Comparison of ENCODE assay signal across 2 worm cellular contexts in the genomic region with DNA sequence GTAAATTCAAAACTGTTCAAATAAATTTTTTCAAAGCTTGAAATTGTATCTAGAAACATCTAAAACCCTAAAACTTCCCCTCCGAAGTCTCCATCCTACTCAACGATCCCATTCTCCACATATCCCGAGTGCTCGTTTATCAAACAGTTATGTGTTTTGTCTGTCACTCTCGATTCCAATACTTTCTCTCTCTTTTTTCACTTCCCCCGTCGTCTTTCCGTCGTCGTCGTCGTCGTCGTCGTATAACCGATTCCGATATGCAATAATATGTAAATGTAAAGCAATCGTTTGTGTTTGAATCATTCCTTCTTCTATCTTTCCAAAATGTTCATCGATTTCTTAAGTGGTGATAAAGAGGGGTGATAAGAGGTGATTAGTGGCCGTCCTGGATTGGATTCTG.
TF ChIP-seq lines count a peak whose summit lies in the region.

No protein-coding gene starts in this region.

TF ChIP-seq in whole organism, L1 larva, 84 proteins besides CTCF, POLR2A, EP300 and RAD21:
- TF ChIP-seq swsn-7 (tag; optimal IDR thresholded peaks at IDR 0.05; lab: Kevin White, UChicago) (no peak), blmp-1 (tag; optimal IDR thresholded peaks at IDR 0.05; lab: Kevin White, UChicago) (peak; percentile 54), isw-1 (GFP tag; IDR thresholded peaks at IDR 0.05; lab: Robert Waterston, UW) (no peak), ama-1 (optimal IDR thresholded peaks at IDR 0.05; lab: Kevin White, UChicago) (no peak), lin-13 (GFP tag; optimal IDR thresholded peaks at IDR 0.05; lab: Kevin White, UChicago) (no peak)

TF ChIP-seq in whole organism, L3 larva, 47 proteins besides CTCF, POLR2A, EP300 and RAD21:
- TF ChIP-seq ztf-4 (tag; optimal IDR thresholded peaks at IDR 0.05; lab: Kevin White, UChicago) (no peak), skn-1 (tag; optimal IDR thresholded peaks at IDR 0.05; lab: Kevin White, UChicago) (no peak), mdl-1 (tag; optimal IDR thresholded peaks at IDR 0.05; lab: Kevin White, UChicago) (no peak), nhr-11 (tag; optimal IDR thresholded peaks at IDR 0.05; lab: Kevin White, UChicago) (no peak), sea-2 (GFP tag; optimal IDR thresholded peaks at IDR 0.05; lab: Kevin White, UChicago) (no peak), nfya-1 (tag; optimal IDR thresholded peaks at IDR 0.05; lab: Kevin White, UChicago; ENCODE audit: insufficient read depth) (no peak), egl-5 (tag; optimal IDR thresholded peaks at IDR 0.05; lab: Kevin White, UChicago) (peak; percentile 99), fkh-10 (GFP tag; optimal IDR thresholded peaks at IDR 0.05; lab: Kevin White, UChicago) (no peak)
